Fruit fly (Drosophila melanogaster) whole organism, embryonic: ENCODE measurements around the gene CG12522.

ENCODE experiments used
- Atf-2 ChIP-seq: fragments of 200-800 bp; sonication (Bioruptor generic); optimal IDR thresholded peaks from 2 replicates; lab custom pipeline; 2016; ENCODE audit warnings: missing biosample characterization, missing genetic modification characterization
- Atf6 ChIP-seq: fragments of 200-800 bp; sonication (Bioruptor generic); IDR thresholded peaks from 2 replicates; pipeline ENCODE4 v1.3.6; 2022; ENCODE audit warnings: missing biosample characterization, missing genetic modification characterization
- CG10979 ChIP-seq: fragments of 200-800 bp; sonication (Bioruptor generic); optimal IDR thresholded peaks from 2 replicates; lab custom pipeline; 2018; ENCODE audit warnings: missing biosample characterization, mild to moderate bottlenecking, missing genetic modification characterization, moderate library complexity
- CG11696 ChIP-seq: fragments of 200-800 bp; sonication (Bioruptor generic); IDR thresholded peaks from 2 replicates; pipeline ENCODE4 v1.3.6; 2022; ENCODE audit warnings: missing biosample characterization, missing genetic modification characterization
- CG14014 ChIP-seq: fragments of 200-800 bp; sonication (Bioruptor generic); IDR thresholded peaks from 2 replicates; pipeline ENCODE4 v1.3.6; 2022; ENCODE audit warnings: missing biosample characterization, missing genetic modification characterization
- CG14050 ChIP-seq: fragments of 200-800 bp; sonication (Bioruptor generic); IDR thresholded peaks from 3 replicates; pipeline ENCODE4 v1.3.6; 2022; ENCODE audit warnings: missing biosample characterization, missing genetic modification characterization
- CG14965 ChIP-seq: fragments of 200-800 bp; sonication (Bioruptor generic); optimal IDR thresholded peaks from 2 replicates; lab custom pipeline; 2016; ENCODE audit warnings: missing biosample characterization, missing genetic modification characterization, borderline replicate concordance
- CG1529 ChIP-seq: fragments of 200-800 bp; sonication (Bioruptor generic); optimal IDR thresholded peaks from 3 replicates; lab custom pipeline; 2018; ENCODE audit warnings: missing biosample characterization, missing genetic modification characterization
- CG1602 ChIP-seq: fragments of 200-800 bp; sonication (Bioruptor generic); optimal IDR thresholded peaks from 3 replicates; lab custom pipeline; 2016; ENCODE audit warnings: missing biosample characterization, missing genetic modification characterization
- CG17568 ChIP-seq: fragments of 200-800 bp; sonication (Bioruptor generic); optimal IDR thresholded peaks from 2 replicates; lab custom pipeline; 2018; ENCODE audit warnings: missing biosample characterization, mild to moderate bottlenecking, missing genetic modification characterization, moderate library complexity
- CG18599 ChIP-seq: fragments of 200-800 bp; sonication (Bioruptor generic); optimal IDR thresholded peaks from 3 replicates; lab custom pipeline; 2017; ENCODE audit warnings: missing biosample characterization, missing genetic modification characterization, mild to moderate bottlenecking, moderate library complexity, missing genetic modification reagents
- CG42726 ChIP-seq: fragments of 200-800 bp; sonication (Bioruptor generic); IDR thresholded peaks from 2 replicates; pipeline ENCODE4 v1.3.6; 2022; ENCODE audit warnings: missing biosample characterization, missing genetic modification characterization; ENCODE audit not compliant: partially characterized antibody
- CG4820 ChIP-seq: fragments of 200-800 bp; sonication (Bioruptor generic); optimal IDR thresholded peaks from 3 replicates; lab custom pipeline; 2016; ENCODE audit warnings: missing biosample characterization, missing genetic modification characterization
- CG6175 ChIP-seq: fragments of 200-800 bp; sonication (Bioruptor generic); IDR thresholded peaks from 3 replicates; pipeline ENCODE4 v1.3.6; 2022; ENCODE audit warnings: missing biosample characterization, missing genetic modification characterization
- CG6854 ChIP-seq: fragments of 200-800 bp; sonication (Bioruptor generic); optimal IDR thresholded peaks from 3 replicates; lab custom pipeline; 2017; ENCODE audit warnings: missing biosample characterization, mild to moderate bottlenecking, missing genetic modification characterization
- CG8478 ChIP-seq: fragments of >200 bp; optimal IDR thresholded peaks from 2 replicates; lab custom pipeline; 2018
- Elba2 ChIP-seq: fragments of 200-800 bp; sonication (Bioruptor generic); optimal IDR thresholded peaks from 3 replicates; lab custom pipeline; 2016; ENCODE audit warnings: missing biosample characterization, missing genetic modification characterization
- Gug ChIP-seq: fragments of 200-800 bp; sonication (Bioruptor generic); IDR thresholded peaks from 4 replicates; pipeline ENCODE4 v1.3.6; 2022; ENCODE audit warnings: missing biosample characterization, missing genetic modification characterization
- HLH4C ChIP-seq: fragments of 200-800 bp; sonication (Bioruptor generic); IDR thresholded peaks from 3 replicates; pipeline ENCODE4 v1.3.6; 2022; ENCODE audit warnings: missing biosample characterization, missing genetic modification characterization; ENCODE audit not compliant: partially characterized antibody
- Hr3 ChIP-seq: fragments of 200-800 bp; sonication (Bioruptor generic); optimal IDR thresholded peaks from 3 replicates; lab custom pipeline; 2016; ENCODE audit warnings: missing biosample characterization, missing genetic modification characterization
- Hr78 ChIP-seq, 2 experiments: fragments of 200-800 bp in 1 of 2; fragments of >200 bp in 1 of 2; sonication (Bioruptor generic) in 1 of 2; optimal IDR thresholded peaks; 2 replicates each; lab custom pipeline; 2017 to 2019; ENCODE audit warnings: missing biosample characterization in 2 of 2, missing genetic modification characterization in 2 of 2, mild to moderate bottlenecking in 1 of 2, moderate library complexity in 1 of 2
- MBD-R2 ChIP-seq: fragments of 200-800 bp; sonication (Bioruptor generic); IDR thresholded peaks from 2 replicates; pipeline ENCODE4 v1.3.6; 2022; ENCODE audit warnings: missing biosample characterization, missing genetic modification characterization
- Max ChIP-seq: fragments of 200-800 bp; sonication (Bioruptor generic); optimal IDR thresholded peaks from 2 replicates; lab custom pipeline; 2016; ENCODE audit warnings: missing biosample characterization, mild to moderate bottlenecking, missing genetic modification characterization
- Oaz ChIP-seq: fragments of 200-800 bp; sonication (Bioruptor generic); IDR thresholded peaks from 2 replicates; pipeline ENCODE4 v1.3.6; 2022; ENCODE audit warnings: missing biosample characterization, missing genetic modification characterization
- Sry-β ChIP-seq: fragments of 200-800 bp; sonication (Bioruptor generic); optimal IDR thresholded peaks from 2 replicates; lab custom pipeline; 2018; ENCODE audit warnings: missing biosample characterization, mild to moderate bottlenecking, missing genetic modification characterization, moderate library complexity
- Xrp1 ChIP-seq: fragments of 200-800 bp; sonication (Bioruptor generic); IDR thresholded peaks from 2 replicates; pipeline ENCODE4 v1.3.6; 2022; ENCODE audit warnings: missing biosample characterization, missing genetic modification characterization
- ab ChIP-seq: fragments of 200-800 bp; sonication (Bioruptor generic); optimal IDR thresholded peaks from 2 replicates; lab custom pipeline; 2016; ENCODE audit warnings: missing biosample characterization, missing genetic modification characterization
- al ChIP-seq: fragments of 200-800 bp; sonication (Bioruptor generic); IDR thresholded peaks from 2 replicates; pipeline ENCODE4 v1.3.6; 2022; ENCODE audit warnings: missing biosample characterization, missing genetic modification characterization
- ato ChIP-seq: fragments of 200-800 bp; sonication (Bioruptor generic); IDR thresholded peaks from 2 replicates; pipeline ENCODE4 v1.3.6; 2022; ENCODE audit warnings: missing biosample characterization, missing genetic modification characterization; ENCODE audit not compliant: partially characterized antibody
- br ChIP-seq: fragments of >200 bp; optimal IDR thresholded peaks from 2 replicates; lab custom pipeline; 2017
- chif ChIP-seq, 2 experiments: fragments of 200-800 bp; sonication (Bioruptor generic); optimal IDR thresholded peaks; 3 replicates each; lab custom pipeline; 2016; ENCODE audit warnings: missing biosample characterization in 2 of 2, missing genetic modification characterization in 2 of 2
- chn ChIP-seq: fragments of 200-800 bp; sonication (Bioruptor generic); optimal IDR thresholded peaks from 2 replicates; lab custom pipeline; 2016; ENCODE audit warnings: missing biosample characterization, missing genetic modification characterization
- ci ChIP-seq: fragments of 200-800 bp; sonication (Bioruptor generic); IDR thresholded peaks from 3 replicates; pipeline ENCODE4 v1.3.6; 2022; ENCODE audit warnings: missing biosample characterization, missing genetic modification characterization
- croc ChIP-seq: fragments of 200-800 bp; sonication (Bioruptor generic); conservative IDR thresholded peaks from 3 replicates; pipeline ENCODE4 v1.3.6; 2022; ENCODE audit warnings: missing biosample characterization, missing genetic modification characterization
- da ChIP-seq: fragments of 200-800 bp; sonication (Bioruptor generic); optimal IDR thresholded peaks from 2 replicates; lab custom pipeline; 2016; ENCODE audit warnings: missing biosample characterization, missing genetic modification characterization
- eve ChIP-seq, 2 experiments: fragments of >200 bp; optimal IDR thresholded peaks; 2 replicates each; lab custom pipeline; 2017; ENCODE audit warnings: missing biosample characterization in 2 of 2, missing genetic modification characterization in 2 of 2
- inv ChIP-seq: fragments of 200-800 bp; sonication (Bioruptor generic); IDR thresholded peaks from 2 replicates; pipeline ENCODE4 v1.3.6; 2022; ENCODE audit warnings: missing biosample characterization, missing genetic modification characterization; ENCODE audit not compliant: partially characterized antibody
- lbe ChIP-seq: fragments of 200-800 bp; sonication (Bioruptor generic); optimal IDR thresholded peaks from 2 replicates; lab custom pipeline; 2016; ENCODE audit warnings: missing biosample characterization, mild to moderate bottlenecking, missing genetic modification characterization
- maf-S ChIP-seq: fragments of 200-800 bp; sonication (Bioruptor generic); optimal IDR thresholded peaks from 2 replicates; lab custom pipeline; 2016; ENCODE audit warnings: missing biosample characterization, missing genetic modification characterization
- mam ChIP-seq: fragments of 200-800 bp; sonication (Bioruptor generic); optimal IDR thresholded peaks from 3 replicates; lab custom pipeline; 2016; ENCODE audit warnings: missing biosample characterization, missing genetic modification characterization
- nau ChIP-seq: fragments of 200-800 bp; sonication (Bioruptor generic); optimal IDR thresholded peaks from 3 replicates; lab custom pipeline; 2017; ENCODE audit warnings: missing biosample characterization, mild to moderate bottlenecking, missing genetic modification characterization, missing genetic modification reagents
- onecut ChIP-seq: fragments of 200-800 bp; sonication (Bioruptor generic); IDR thresholded peaks from 2 replicates; pipeline ENCODE4 v1.3.6; 2022; ENCODE audit warnings: missing biosample characterization, missing genetic modification characterization
- phol ChIP-seq: fragments of 200-800 bp; sonication (Bioruptor generic); optimal IDR thresholded peaks from 3 replicates; lab custom pipeline; 2018; ENCODE audit warnings: missing biosample characterization, mild to moderate bottlenecking, missing genetic modification characterization, moderate library complexity
- sc ChIP-seq, 3 experiments: fragments of >200 bp in 2 of 3; fragments of 200-800 bp in 1 of 3; sonication (Bioruptor generic) in 1 of 3; optimal IDR thresholded peaks; 2 replicates in 2 of 3; 3 replicates in 1 of 3; lab custom pipeline; 2017; ENCODE audit warnings: mild to moderate bottlenecking in 1 of 3, missing biosample characterization in 1 of 3, missing genetic modification characterization in 1 of 3, missing genetic modification reagents in 1 of 3
- schlank ChIP-seq: fragments of 200-800 bp; sonication (Bioruptor generic); optimal IDR thresholded peaks from 2 replicates; lab custom pipeline; 2018; ENCODE audit warnings: missing biosample characterization, mild to moderate bottlenecking, missing genetic modification characterization
- sd ChIP-seq: fragments of 200-800 bp; sonication (Bioruptor generic); optimal IDR thresholded peaks from 3 replicates; lab custom pipeline; 2018; ENCODE audit warnings: missing biosample characterization, mild to moderate bottlenecking, missing genetic modification characterization, moderate library complexity
- tin ChIP-seq: fragments of 200-800 bp; sonication (Bioruptor generic); optimal IDR thresholded peaks from 3 replicates; lab custom pipeline; 2016; ENCODE audit warnings: missing biosample characterization, missing genetic modification characterization
- unpg ChIP-seq: fragments of 200-800 bp; sonication (Bioruptor generic); optimal IDR thresholded peaks from 3 replicates; lab custom pipeline; 2018; ENCODE audit warnings: missing biosample characterization, mild to moderate bottlenecking, missing genetic modification characterization, moderate library complexity
- zen2 ChIP-seq: fragments of 200-800 bp; sonication (Bioruptor generic); IDR thresholded peaks from 3 replicates; pipeline ENCODE4 v1.3.6; 2022; ENCODE audit warnings: missing biosample characterization, missing genetic modification characterization; ENCODE audit not compliant: partially characterized antibody

CG12522 gene

DNA sequence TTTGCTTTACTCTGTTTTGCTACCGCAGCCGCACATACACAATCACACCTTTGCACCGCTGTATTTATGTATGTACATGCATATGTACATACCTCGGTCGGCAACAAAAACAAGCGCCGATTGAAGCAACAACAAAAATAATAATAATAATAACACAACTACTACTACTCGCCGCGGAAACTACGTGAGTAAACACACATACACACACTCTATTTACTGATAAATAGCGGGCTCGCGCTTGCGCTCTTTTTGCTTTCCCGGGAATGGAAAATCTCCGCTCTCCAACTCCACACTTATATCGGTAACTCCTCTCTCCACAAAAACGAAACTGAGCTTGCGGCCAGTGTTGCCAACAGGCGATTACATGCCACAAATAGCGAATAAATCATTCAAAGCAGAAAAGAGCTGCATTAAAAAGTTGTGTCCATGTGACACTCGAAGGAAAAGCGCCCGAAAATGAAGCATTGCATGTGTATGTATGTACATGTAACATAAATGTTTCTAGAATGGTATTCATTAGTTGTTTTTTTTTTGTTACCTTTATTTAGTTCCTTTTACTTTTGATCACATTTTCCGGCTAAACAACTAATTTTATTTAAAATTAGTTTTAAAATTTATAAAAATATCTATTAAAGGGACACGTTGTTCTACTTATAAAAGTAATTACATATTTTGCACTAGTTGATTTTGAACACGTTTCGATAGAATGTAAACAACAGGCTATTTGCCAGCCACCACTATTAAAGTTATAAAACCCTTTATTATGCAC lies 10.8 kb downstream of the CG12522 start (continued):
- TF ChIP-seq lbe = peak; percentile 11
- TF ChIP-seq Atf6 (GFP tag; lab: Robert Waterston, UW) = peak; percentile 81
- peak; percentile 18 for TF ChIP-seq maf-S (GFP tag; lab: Kevin White, UChicago)
- peak; percentile 55 for TF ChIP-seq Atf-2
- no peak for TF ChIP-seq HLH4C (GFP tag; lab: Robert Waterston, UW)
- peak; percentile 72; the same call in 1 of the 3 replicates for TF ChIP-seq CG6175
- TF ChIP-seq onecut (GFP tag; lab: Robert Waterston, UW) = peak; percentile 84
- TF ChIP-seq Gug (GFP tag; lab: Robert Waterston, UW) = no peak
- peak; percentile 72 for TF ChIP-seq CG1529 (GFP tag; lab: Kevin White, UChicago)
- TF ChIP-seq CG42726 (GFP tag; lab: Robert Waterston, UW) = no peak
- TF ChIP-seq tin (GFP tag; lab: Kevin White, UChicago) = no peak
- peak; percentile 21 for TF ChIP-seq Sry-β (GFP tag; lab: Kevin White, UChicago)
- peak; percentile 49 for TF ChIP-seq Max (GFP tag; lab: Kevin White, UChicago)
- no peak for TF ChIP-seq ab (GFP tag; lab: Kevin White, UChicago)
- TF ChIP-seq unpg (GFP tag; lab: Kevin White, UChicago) = peak; percentile 61
- TF ChIP-seq CG18599 = peak; percentile 91
- no peak for TF ChIP-seq CG4820 (GFP tag; lab: Kevin White, UChicago)
- peak; percentile 23 to 65 for TF ChIP-seq chif (GFP tag; optimal IDR thresholded peaks at IDR 0.05; lab: Kevin White, UChicago)
- peak; percentile 48; the same call in 1 of the 2 replicates for TF ChIP-seq MBD-R2 (GFP tag; lab: Robert Waterston, UW)
- TF ChIP-seq sc (optimal IDR thresholded peaks at IDR 0.05; lab: Kevin White, UChicago) = no peak
- TF ChIP-seq sc (GFP tag; optimal IDR thresholded peaks at IDR 0.05; lab: Kevin White, UChicago) = peak; percentile 73
- peak; percentile 85 for TF ChIP-seq schlank
- TF ChIP-seq ato (GFP tag; lab: Robert Waterston, UW) = no peak
- peak; percentile 71 for TF ChIP-seq CG6854 (GFP tag; lab: Kevin White, UChicago)
- peak; percentile 83 for TF ChIP-seq nau (GFP tag; lab: Kevin White, UChicago)
- peak; percentile 48; the same call in 1 of the 3 replicates for TF ChIP-seq CG14050
- TF ChIP-seq CG1602 (GFP tag; lab: Kevin White, UChicago) = peak; percentile 44
- TF ChIP-seq Xrp1 = peak; percentile 86
- no peak for TF ChIP-seq eve (GFP tag; optimal IDR thresholded peaks at IDR 0.05; lab: Kevin White, UChicago)
- TF ChIP-seq phol = peak; percentile 25
- TF ChIP-seq croc (GFP tag; lab: Robert Waterston, UW) = no peak
- TF ChIP-seq CG8478 (lab: Kevin White, UChicago) = no peak
- TF ChIP-seq da (GFP tag; lab: Kevin White, UChicago) = peak; percentile 6
- TF ChIP-seq chn (GFP tag; lab: Kevin White, UChicago) = no peak
- TF ChIP-seq Elba2 (GFP tag; lab: Kevin White, UChicago) = no peak
- TF ChIP-seq CG14965 (GFP tag; lab: Kevin White, UChicago) = no peak
- TF ChIP-seq Hr78 (GFP tag; optimal IDR thresholded peaks at IDR 0.05; lab: Kevin White, UChicago) = no peak
- peak; percentile 26 for TF ChIP-seq CG10979 (tag; lab: Kevin White, UChicago)
- TF ChIP-seq sd (tag; lab: Kevin White, UChicago) = peak; percentile 93
- peak; percentile 74; the same call in 1 of the 2 replicates for TF ChIP-seq CG14014 (GFP tag; lab: Robert Waterston, UW)
- TF ChIP-seq Hr3 (GFP tag; lab: Kevin White, UChicago) = peak; percentile 19
- TF ChIP-seq CG17568 = peak; percentile 90
- TF ChIP-seq CG11696 (GFP tag; lab: Robert Waterston, UW) = 0 out of 2 replicates have a peak, but pooled peaks have one; percentile 26
- TF ChIP-seq br (lab: Kevin White, UChicago) = no peak
- no peak for TF ChIP-seq al (GFP tag; lab: Robert Waterston, UW)
- peak; percentile 7 for TF ChIP-seq mam (GFP tag; lab: Kevin White, UChicago)
- peak; percentile 92 for TF ChIP-seq ci (GFP tag; lab: Robert Waterston, UW)
- no peak for TF ChIP-seq inv (GFP tag; lab: Robert Waterston, UW)
- no peak for TF ChIP-seq Oaz (GFP tag; lab: Robert Waterston, UW)
- TF ChIP-seq zen2 (GFP tag; lab: Robert Waterston, UW) = no peak
